Worm (Caenorhabditis elegans) whole organism, L2 larva: Measurements from ENCODE around the gene F13E9.15.
A peak's percentile ranks its signal among the peaks of the same experiment; 100 is the strongest.

Source experiments
- C34F6.9 ChIP-seq: fragments of 150-350 bp; optimal IDR thresholded peaks from 2 replicates; lab custom pipeline; 2014; ENCODE audit warnings: missing biosample characterization, missing genetic modification characterization
- F13H6.1 ChIP-seq: sonication (generic microtip); optimal IDR thresholded peaks from 2 replicates; lab custom pipeline; 2016; ENCODE audit warnings: missing genetic modification characterization, missing compliant biosample characterization
- R02D3.7 ChIP-seq: fragments of 150-350 bp; optimal IDR thresholded peaks from 2 replicates; lab custom pipeline; 2014; ENCODE audit warnings: missing biosample characterization, missing genetic modification characterization
- Y55F3AM.14 ChIP-seq: fragments of 200-800 bp; sonication (Bioruptor generic); optimal IDR thresholded peaks from 2 replicates; lab custom pipeline; 2018; ENCODE audit warnings: mild to moderate bottlenecking, missing genetic modification characterization, missing compliant biosample characterization
- ZK546.5 ChIP-seq: sonication (generic microtip); optimal IDR thresholded peaks from 2 replicates; lab custom pipeline; 2017; ENCODE audit warnings: missing biosample characterization, missing genetic modification characterization
- alr-1 ChIP-seq: fragments of 150-350 bp; optimal IDR thresholded peaks from 2 replicates; lab custom pipeline; 2014; ENCODE audit warnings: missing biosample characterization, missing genetic modification characterization
- aly-2 ChIP-seq: fragments of 150-350 bp; optimal IDR thresholded peaks from 2 replicates; lab custom pipeline; 2014; ENCODE audit warnings: missing biosample characterization, missing genetic modification characterization
- ama-1 ChIP-seq: fragments of 150-350 bp; optimal IDR thresholded peaks from 2 replicates; lab custom pipeline; 2018; ENCODE audit warnings: inconsistent platforms
- blmp-1 ChIP-seq: sonication (generic microtip); optimal IDR thresholded peaks from 2 replicates; lab custom pipeline; 2017; ENCODE audit warnings: missing genetic modification characterization, mild to moderate bottlenecking, missing compliant biosample characterization, antibody characterized with exemption, moderate library complexity; ENCODE audit not compliant: insufficient read depth
- ceh-16 ChIP-seq: fragments of 150-350 bp; optimal IDR thresholded peaks from 2 replicates; lab custom pipeline; 2014; ENCODE audit warnings: missing biosample characterization, missing genetic modification characterization
- ceh-82 ChIP-seq: fragments of 150-350 bp; optimal IDR thresholded peaks from 2 replicates; lab custom pipeline; 2014; ENCODE audit warnings: missing biosample characterization, missing genetic modification characterization
- crh-2 ChIP-seq: sonication (generic microtip); optimal IDR thresholded peaks from 2 replicates; lab custom pipeline; 2017; ENCODE audit warnings: missing biosample characterization, missing genetic modification characterization
- dmd-4 ChIP-seq: sonication (generic microtip); optimal IDR thresholded peaks from 2 replicates; lab custom pipeline; 2017; ENCODE audit warnings: missing biosample characterization, missing genetic modification characterization
- egl-27 ChIP-seq: sonication (generic microtip); optimal IDR thresholded peaks from 3 replicates; lab custom pipeline; 2017; ENCODE audit warnings: missing biosample characterization, missing genetic modification reagents, missing genetic modification characterization
- elt-1 ChIP-seq: fragments of 150-350 bp; optimal IDR thresholded peaks from 2 replicates; lab custom pipeline; 2014; ENCODE audit warnings: missing biosample characterization, missing genetic modification characterization
- elt-3 ChIP-seq: sonication (generic microtip); optimal IDR thresholded peaks from 2 replicates; lab custom pipeline; 2017; ENCODE audit warnings: missing biosample characterization, missing genetic modification characterization
- fos-1 ChIP-seq: fragments of 150-350 bp; optimal IDR thresholded peaks from 2 replicates; lab custom pipeline; 2014; ENCODE audit warnings: missing biosample characterization, missing genetic modification characterization
- gmeb-1 ChIP-seq: fragments of 150-350 bp; optimal IDR thresholded peaks from 2 replicates; lab custom pipeline; 2014; ENCODE audit warnings: missing biosample characterization, missing genetic modification characterization
- lin-11 ChIP-seq: fragments of 150-350 bp; sonication (generic microtip); optimal IDR thresholded peaks from 2 replicates; lab custom pipeline; 2014; ENCODE audit warnings: missing biosample characterization, missing genetic modification characterization, inconsistent platforms, mixed read lengths
- lin-13 ChIP-seq: fragments of 150-350 bp; optimal IDR thresholded peaks from 2 replicates; lab custom pipeline; 2014; ENCODE audit warnings: missing biosample characterization, missing genetic modification reagents, missing genetic modification characterization
- lin-39 ChIP-seq: fragments of 150-350 bp; optimal IDR thresholded peaks from 2 replicates; lab custom pipeline; 2014; ENCODE audit warnings: missing biosample characterization, missing genetic modification reagents, missing genetic modification characterization
- lsy-2 ChIP-seq, 2 experiments: fragments of 150-350 bp in 1 of 2; sonication (generic microtip) in 1 of 2; optimal IDR thresholded peaks; 2 replicates each; lab custom pipeline; 2014 to 2017; ENCODE audit warnings: missing biosample characterization in 2 of 2, missing genetic modification characterization in 2 of 2
- mab-5 ChIP-seq: fragments of 150-350 bp; optimal IDR thresholded peaks from 2 replicates; lab custom pipeline; 2014; ENCODE audit warnings: missing biosample characterization, missing genetic modification characterization
- mbf-1 ChIP-seq: sonication (generic microtip); optimal IDR thresholded peaks from 2 replicates; lab custom pipeline; 2017; ENCODE audit warnings: missing biosample characterization, missing genetic modification characterization
- mdl-1 ChIP-seq, 2 experiments: fragments of 150-350 bp in 1 of 2; sonication (generic microtip) in 1 of 2; optimal IDR thresholded peaks; 2 replicates each; lab custom pipeline; 2017; ENCODE audit warnings: missing biosample characterization in 2 of 2, missing genetic modification characterization in 2 of 2
- nhr-10 ChIP-seq: sonication (generic microtip); optimal IDR thresholded peaks from 2 replicates; lab custom pipeline; 2017; ENCODE audit warnings: missing biosample characterization, missing genetic modification characterization
- nhr-11 ChIP-seq: fragments of 150-350 bp; optimal IDR thresholded peaks from 2 replicates; lab custom pipeline; 2014; ENCODE audit warnings: missing biosample characterization, missing genetic modification characterization
- nhr-12 ChIP-seq: fragments of 150-350 bp; optimal IDR thresholded peaks from 2 replicates; lab custom pipeline; 2014; ENCODE audit warnings: missing biosample characterization, missing genetic modification characterization
- nhr-129 ChIP-seq: fragments of 150-350 bp; optimal IDR thresholded peaks from 2 replicates; lab custom pipeline; 2014; ENCODE audit warnings: missing biosample characterization, missing genetic modification characterization
- nhr-21 ChIP-seq: fragments of 150-350 bp; optimal IDR thresholded peaks from 2 replicates; lab custom pipeline; 2014; ENCODE audit warnings: missing biosample characterization, missing genetic modification characterization
- nhr-23 ChIP-seq: fragments of 150-350 bp; optimal IDR thresholded peaks from 2 replicates; lab custom pipeline; 2014; ENCODE audit warnings: missing biosample characterization, missing genetic modification reagents, missing genetic modification characterization
- nhr-237 ChIP-seq: fragments of 150-350 bp; optimal IDR thresholded peaks from 2 replicates; lab custom pipeline; 2014; ENCODE audit warnings: missing biosample characterization, missing genetic modification characterization
- nhr-25 ChIP-seq: fragments of 150-350 bp; sonication (generic microtip); optimal IDR thresholded peaks from 3 replicates; lab custom pipeline; 2014; ENCODE audit warnings: missing biosample characterization, missing genetic modification characterization
- nhr-6 ChIP-seq: fragments of 150-350 bp; optimal IDR thresholded peaks from 2 replicates; lab custom pipeline; 2014; ENCODE audit warnings: missing biosample characterization, missing genetic modification characterization
- nhr-77 ChIP-seq: fragments of 150-350 bp; optimal IDR thresholded peaks from 2 replicates; lab custom pipeline; 2014; ENCODE audit warnings: missing biosample characterization, missing genetic modification characterization
- peb-1 ChIP-seq: fragments of 150-350 bp; optimal IDR thresholded peaks from 2 replicates; lab custom pipeline; 2014; ENCODE audit warnings: missing biosample characterization, missing genetic modification characterization
- sem-4 ChIP-seq: fragments of 150-350 bp; optimal IDR thresholded peaks from 2 replicates; lab custom pipeline; 2014; ENCODE audit warnings: missing biosample characterization, missing genetic modification reagents, missing genetic modification characterization
- skn-1 ChIP-seq: sonication (generic microtip); optimal IDR thresholded peaks from 2 replicates; lab custom pipeline; 2017; ENCODE audit warnings: missing biosample characterization, missing genetic modification characterization
- sma-3 ChIP-seq: sonication (generic microtip); optimal IDR thresholded peaks from 2 replicates; lab custom pipeline; 2016; ENCODE audit warnings: missing genetic modification reagents, missing genetic modification characterization, missing compliant biosample characterization
- sma-9 ChIP-seq, 2 experiments: fragments of 150-350 bp in 1 of 2; sonication (generic microtip) in 1 of 2; optimal IDR thresholded peaks; 2 replicates each; lab custom pipeline; 2014 to 2016; ENCODE audit warnings: missing genetic modification characterization in 2 of 2, mild to moderate bottlenecking in 1 of 2, missing biosample characterization in 1 of 2, missing compliant biosample characterization in 1 of 2, missing genetic modification reagents in 1 of 2, moderate library complexity in 1 of 2
- snpc-4 ChIP-seq: fragments of 150-350 bp; optimal IDR thresholded peaks from 2 replicates; lab custom pipeline; 2014; ENCODE audit warnings: missing biosample characterization, missing genetic modification characterization
- unc-39 ChIP-seq: fragments of 150-350 bp; optimal IDR thresholded peaks from 2 replicates; lab custom pipeline; 2014; ENCODE audit warnings: missing biosample characterization, missing genetic modification characterization
- unc-55 ChIP-seq: fragments of 150-350 bp; sonication (generic microtip); optimal IDR thresholded peaks from 3 replicates; lab custom pipeline; 2014; ENCODE audit warnings: missing biosample characterization, missing genetic modification reagents, missing genetic modification characterization
- unc-62 ChIP-seq: fragments of 150-350 bp; optimal IDR thresholded peaks from 2 replicates; lab custom pipeline; 2014; ENCODE audit warnings: missing biosample characterization, missing genetic modification reagents, missing genetic modification characterization
- zag-1 ChIP-seq: fragments of 150-350 bp; optimal IDR thresholded peaks from 2 replicates; lab custom pipeline; 2014; ENCODE audit warnings: missing biosample characterization, missing genetic modification characterization
- ztf-1 ChIP-seq: fragments of 200-800 bp; sonication (Bioruptor generic); conservative IDR thresholded peaks from 2 replicates; pipeline ENCODE4 v1.3.6; 2022; ENCODE audit warnings: missing genetic modification characterization, missing compliant biosample characterization
- ztf-11 ChIP-seq: sonication (generic microtip); optimal IDR thresholded peaks from 2 replicates; lab custom pipeline; 2017; ENCODE audit warnings: missing biosample characterization, missing genetic modification characterization
- ztf-4 ChIP-seq: fragments of 150-350 bp; optimal IDR thresholded peaks from 2 replicates; lab custom pipeline; 2014; ENCODE audit warnings: missing biosample characterization, missing genetic modification characterization

The F13E9.15 gene

DNA sequence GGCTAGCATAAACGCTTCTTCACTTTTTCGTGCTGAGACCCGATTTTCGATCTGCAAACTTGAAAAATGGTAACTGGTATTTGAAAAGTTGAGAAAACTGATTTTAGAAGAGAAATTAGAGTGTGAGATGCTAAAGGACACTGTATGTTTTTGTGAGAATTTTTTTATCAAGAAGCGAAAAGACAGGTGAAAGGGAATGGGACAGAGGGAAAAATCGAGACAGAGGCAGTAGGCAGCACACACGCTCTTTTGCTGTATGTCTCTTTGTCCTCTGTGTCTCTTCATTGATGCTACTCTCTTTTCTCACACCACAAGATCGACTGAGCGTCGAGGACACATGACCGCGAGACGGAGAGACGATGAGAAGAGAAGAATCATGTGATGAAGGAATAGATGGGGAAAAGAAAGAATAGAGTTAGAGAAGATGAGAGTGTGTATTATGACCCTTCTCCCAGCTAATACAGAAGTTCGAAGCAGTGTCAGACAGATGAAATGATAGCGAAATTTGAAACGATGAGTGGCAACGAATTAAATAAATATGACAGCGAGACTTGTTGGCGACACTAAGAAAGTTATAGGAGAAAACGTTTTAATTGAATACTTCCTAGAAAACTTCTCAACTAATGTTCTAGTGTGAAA lies 46.3 kb upstream of the F13E9.15 start, which contains the start of gene lgg-2 (continued):
- TF ChIP-seq alr-1 (tag; lab: Kevin White, UChicago) (peak; percentile 56), elt-3 (no peak), dmd-4 (no peak), lin-13 (peak; percentile 87), lin-39 (tag; lab: Kevin White, UChicago) (peak; percentile 53), lsy-2 (tag; optimal IDR thresholded peaks at IDR 0.05; lab: Kevin White, UChicago) (peak; percentile 75 to 95), Y55F3AM.14 (GFP tag; lab: Kevin White, UChicago) (peak; percentile 94), aly-2 (tag; lab: Kevin White, UChicago) (no peak), ceh-16 (tag; lab: Kevin White, UChicago) (peak; percentile 57), gmeb-1 (peak; percentile 88), sma-3 (peak; percentile 98), nhr-21 (tag; lab: Kevin White, UChicago) (peak; percentile 98), nhr-25 (tag; lab: Kevin White, UChicago) (peak; percentile 98), ceh-82 (peak; percentile 21), nhr-6 (peak; percentile 98), lin-11 (tag; lab: Kevin White, UChicago) (peak; percentile 82)

DNA sequence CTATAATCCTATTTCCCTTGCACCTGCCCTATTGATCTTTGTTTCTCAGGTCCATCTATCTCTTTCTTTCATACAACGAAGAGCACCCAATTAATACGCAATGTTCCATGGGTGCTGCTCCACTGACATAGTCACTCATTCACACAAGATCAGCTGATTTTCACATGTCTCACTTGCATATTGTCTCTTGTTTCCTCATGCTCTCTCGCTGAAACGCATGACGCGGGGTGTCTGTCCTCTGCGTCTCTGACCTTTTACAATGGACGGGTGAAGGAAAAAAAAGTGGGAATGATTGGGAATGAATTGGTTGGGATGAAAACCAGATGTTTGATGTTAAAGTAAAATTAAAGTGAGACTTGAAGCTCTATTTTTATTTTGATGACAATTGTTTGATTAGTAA lies 45.7 kb upstream of the F13E9.15 start:
- peak; percentile 52 for TF ChIP-seq blmp-1 (tag; lab: Kevin White, UChicago)
- no peak for TF ChIP-seq unc-62
- peak; percentile 66 for TF ChIP-seq fos-1 (tag; lab: Kevin White, UChicago)
- no peak for TF ChIP-seq elt-3
- TF ChIP-seq unc-55 (GFP tag; lab: Kevin White, UChicago): peak; percentile 34
- TF ChIP-seq lin-11 (tag; lab: Kevin White, UChicago): peak; percentile 74
- TF ChIP-seq unc-39 (tag; lab: Kevin White, UChicago): no peak
- TF ChIP-seq ztf-4 (tag; lab: Kevin White, UChicago): peak; percentile 90
- peak; percentile 31 for TF ChIP-seq skn-1 (tag; lab: Kevin White, UChicago)
- peak; percentile 46 for TF ChIP-seq snpc-4
- no peak for TF ChIP-seq ZK546.5 (tag; lab: Kevin White, UChicago)
- TF ChIP-seq nhr-25 (tag; lab: Kevin White, UChicago): peak; percentile 74
- TF ChIP-seq ztf-1: no peak
- TF ChIP-seq ztf-11 (tag; lab: Kevin White, UChicago): no peak
- peak; percentile 78 for TF ChIP-seq egl-27 (tag; lab: Kevin White, UChicago)
- no peak for TF ChIP-seq nhr-12 (tag; lab: Kevin White, UChicago)
- peak; percentile 96 for TF ChIP-seq C34F6.9 (tag; lab: Kevin White, UChicago)
- peak; percentile 91 for TF ChIP-seq sem-4 (tag; lab: Kevin White, UChicago)
- no peak for TF ChIP-seq mbf-1 (tag; lab: Kevin White, UChicago)
- peak; percentile 96 for TF ChIP-seq sma-9 (GFP tag; optimal IDR thresholded peaks at IDR 0.05; lab: Kevin White, UChicago)
- no peak for TF ChIP-seq sma-9 (tag; optimal IDR thresholded peaks at IDR 0.05; lab: Kevin White, UChicago)
- peak; percentile 93 for TF ChIP-seq F13H6.1
- TF ChIP-seq zag-1 (tag; lab: Kevin White, UChicago): peak; percentile 60
- no peak for TF ChIP-seq nhr-10 (tag; lab: Kevin White, UChicago)
- no peak for TF ChIP-seq nhr-11 (tag; lab: Kevin White, UChicago)
- TF ChIP-seq ama-1: peak; percentile 84
- TF ChIP-seq ceh-82: no peak
- no peak for TF ChIP-seq nhr-237
- TF ChIP-seq mdl-1 (tag; optimal IDR thresholded peaks at IDR 0.05; lab: Kevin White, UChicago): peak in 1 of 2 experiments; percentile 86
- peak; percentile 50 for TF ChIP-seq mab-5
- peak; percentile 80 for TF ChIP-seq Y55F3AM.14 (GFP tag; lab: Kevin White, UChicago)
- peak; percentile 82 for TF ChIP-seq nhr-6
- peak; percentile 71 for TF ChIP-seq sma-3
- TF ChIP-seq nhr-21 (tag; lab: Kevin White, UChicago): peak; percentile 80
- no peak for TF ChIP-seq nhr-77 (tag; lab: Kevin White, UChicago)
- no peak for TF ChIP-seq peb-1 (tag; lab: Kevin White, UChicago)
- TF ChIP-seq alr-1 (tag; lab: Kevin White, UChicago): no peak
- no peak for TF ChIP-seq R02D3.7 (tag; lab: Kevin White, UChicago)
- no peak for TF ChIP-seq elt-1 (tag; lab: Kevin White, UChicago)
- no peak for TF ChIP-seq ceh-16 (tag; lab: Kevin White, UChicago)
- peak; percentile 97 for TF ChIP-seq nhr-129 (tag; lab: Kevin White, UChicago)
- TF ChIP-seq lin-39 (tag; lab: Kevin White, UChicago): no peak
- TF ChIP-seq gmeb-1: peak; percentile 64
- TF ChIP-seq dmd-4: no peak
- TF ChIP-seq aly-2 (tag; lab: Kevin White, UChicago): no peak
- TF ChIP-seq lsy-2 (tag; optimal IDR thresholded peaks at IDR 0.05; lab: Kevin White, UChicago): peak; percentile 39 to 93
- no peak for TF ChIP-seq nhr-23 (tag; lab: Kevin White, UChicago)
- TF ChIP-seq crh-2 (tag; lab: Kevin White, UChicago): peak; percentile 88
- peak; percentile 77 for TF ChIP-seq lin-13
